Worm (Caenorhabditis elegans): ENCODE data around the gene F25H9.7.

Gene F25H9.7

DNA sequence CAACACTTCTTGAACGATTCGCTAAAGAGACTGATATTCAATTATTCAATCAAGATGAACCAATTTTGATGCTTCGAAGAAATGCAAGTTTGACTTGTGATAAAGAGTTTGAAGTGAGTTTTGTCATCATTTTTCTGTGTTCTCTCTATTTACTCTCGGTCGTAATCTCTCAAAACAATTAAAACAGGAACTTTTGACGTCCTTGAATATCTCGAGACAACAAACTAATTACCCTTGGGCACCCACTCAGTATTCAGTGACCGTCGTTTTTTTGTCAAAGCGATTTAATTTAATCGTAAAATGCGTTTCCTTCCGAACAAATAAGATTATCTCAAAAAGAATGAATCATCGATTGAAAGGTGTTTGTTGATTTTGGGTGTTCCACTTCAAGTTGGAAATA lies 4.1 kb upstream of the F25H9.7 start (continued):
- TF ChIP-seq ztf-4 (tag; optimal IDR thresholded peaks at IDR 0.05) (peak; percentile 1), ceh-82 (tag; optimal IDR thresholded peaks at IDR 0.05) (no peak), unc-62 (GFP tag; optimal IDR thresholded peaks at IDR 0.05) (no peak), blmp-1 (tag; optimal IDR thresholded peaks at IDR 0.05; ENCODE audit: insufficient read depth) (no peak), snpc-4 (tag; optimal IDR thresholded peaks at IDR 0.05) (no peak), nhr-129 (tag; optimal IDR thresholded peaks at IDR 0.05) (no peak), sem-4 (tag; optimal IDR thresholded peaks at IDR 0.05) (no peak), mbf-1 (tag; optimal IDR thresholded peaks at IDR 0.05) (no peak), ZK546.5 (tag; optimal IDR thresholded peaks at IDR 0.05) (no peak), nhr-237 (tag; optimal IDR thresholded peaks at IDR 0.05) (no peak), nhr-6 (tag; optimal IDR thresholded peaks at IDR 0.05) (no peak), elt-3 (tag; optimal IDR thresholded peaks at IDR 0.05) (no peak), mab-5 (tag; optimal IDR thresholded peaks at IDR 0.05) (no peak), ceh-16 (tag; optimal IDR thresholded peaks at IDR 0.05) (no peak), nhr-12 (tag; optimal IDR thresholded peaks at IDR 0.05) (no peak), mdl-1 (tag; optimal IDR thresholded peaks at IDR 0.05) (no peak)

- TF ChIP-seq nhr-129 (tag; optimal IDR thresholded peaks at IDR 0.05) (peak; percentile 10), nhr-12 (tag; optimal IDR thresholded peaks at IDR 0.05) (no peak), sma-9 (GFP tag; optimal IDR thresholded peaks at IDR 0.05) (peak; percentile 19), sma-9 (tag; optimal IDR thresholded peaks at IDR 0.05) (no peak), C34F6.9 (tag; optimal IDR thresholded peaks at IDR 0.05) (peak; percentile 25)
Observed at ce11 chrV:13472062-13472461, 3.9 kb downstream of the F25H9.7 start.

DNA sequence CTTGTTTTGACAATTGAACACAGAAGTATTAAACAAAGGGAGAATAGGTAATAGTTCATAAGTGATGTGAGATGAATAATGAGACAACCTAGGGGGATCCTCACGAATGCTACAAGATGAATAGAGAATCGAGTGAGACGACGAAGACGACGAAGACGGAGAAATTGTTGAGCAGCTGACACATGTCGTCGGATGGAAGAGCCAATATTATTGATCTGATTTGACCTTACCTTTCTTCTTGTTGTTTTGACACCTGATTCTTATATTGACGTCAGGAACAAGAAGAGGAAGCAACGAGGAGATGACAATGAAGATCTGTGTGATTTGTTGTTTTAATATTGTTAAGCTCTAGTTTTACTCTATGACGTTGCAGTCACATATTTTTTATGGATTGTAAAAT lies 5.3 kb downstream of the F25H9.7 start, which contains the start of gene T10G3.1:
Gene T10G3.1, minus strand, starts transcription at position 213 of the 400 bp plus-strand sequence.
- TF ChIP-seq gmeb-1 (tag; optimal IDR thresholded peaks at IDR 0.05) (no peak), fos-1 (tag; optimal IDR thresholded peaks at IDR 0.05) (no peak), unc-62 (GFP tag; optimal IDR thresholded peaks at IDR 0.05) (no peak), ztf-11 (tag; optimal IDR thresholded peaks at IDR 0.05) (no peak), dmd-4 (tag; optimal IDR thresholded peaks at IDR 0.05) (no peak), unc-55 (GFP tag; optimal IDR thresholded peaks at IDR 0.05) (no peak), sma-3 (GFP tag; optimal IDR thresholded peaks at IDR 0.05) (no peak), zag-1 (tag; optimal IDR thresholded peaks at IDR 0.05) (no peak), mab-5 (tag; optimal IDR thresholded peaks at IDR 0.05) (peak; percentile 8), lin-39 (tag; optimal IDR thresholded peaks at IDR 0.05) (no peak), lsy-2 (tag; optimal IDR thresholded peaks at IDR 0.05) (peak in 1 of 2 experiments; percentile 27), nhr-129 (tag; optimal IDR thresholded peaks at IDR 0.05) (peak; percentile 62)

DNA sequence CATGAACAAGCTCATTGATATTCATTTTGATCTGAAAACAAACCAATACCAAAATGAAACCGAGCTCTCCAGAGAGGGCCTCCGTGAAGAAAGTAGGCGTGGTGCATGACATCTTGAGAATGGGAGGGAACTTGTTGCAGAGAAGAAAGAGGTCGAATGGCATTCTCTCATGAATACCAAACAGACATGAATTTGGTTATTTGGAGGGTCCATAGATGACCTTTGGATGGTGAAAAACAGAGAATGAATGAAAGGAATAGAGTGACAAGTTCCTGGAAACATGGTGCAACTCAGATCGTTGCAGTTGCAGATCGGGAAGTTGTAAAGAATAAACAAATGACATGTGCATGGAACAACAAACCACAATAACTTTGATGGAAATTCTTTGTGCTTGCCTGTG lies 8.2 kb downstream of the F25H9.7 start, which contains the start of gene T10G3.8:
Gene T10G3.8, minus strand, starts transcription at position 101 of the 400 bp plus-strand sequence.
- no peak for TF ChIP-seq nhr-6 (tag; optimal IDR thresholded peaks at IDR 0.05)
- no peak for TF ChIP-seq blmp-1 (tag; optimal IDR thresholded peaks at IDR 0.05; ENCODE audit: insufficient read depth)
- no peak for TF ChIP-seq ZK546.5 (tag; optimal IDR thresholded peaks at IDR 0.05)
- no peak for TF ChIP-seq dmd-4 (tag; optimal IDR thresholded peaks at IDR 0.05)
- no peak for TF ChIP-seq unc-62 (GFP tag; optimal IDR thresholded peaks at IDR 0.05)
- TF ChIP-seq alr-1 (tag; optimal IDR thresholded peaks at IDR 0.05): no peak
- no peak for TF ChIP-seq nhr-77 (tag; optimal IDR thresholded peaks at IDR 0.05)
- no peak for TF ChIP-seq nhr-129 (tag; optimal IDR thresholded peaks at IDR 0.05)
- TF ChIP-seq nhr-12 (tag; optimal IDR thresholded peaks at IDR 0.05): no peak
- no peak for TF ChIP-seq nhr-237 (tag; optimal IDR thresholded peaks at IDR 0.05)
- TF ChIP-seq ztf-11 (tag; optimal IDR thresholded peaks at IDR 0.05): no peak
- TF ChIP-seq sma-9 (GFP tag; optimal IDR thresholded peaks at IDR 0.05): no peak
- no peak for TF ChIP-seq sma-9 (tag; optimal IDR thresholded peaks at IDR 0.05)
- no peak for TF ChIP-seq nhr-25 (tag; optimal IDR thresholded peaks at IDR 0.05)
- TF ChIP-seq nhr-23 (tag; optimal IDR thresholded peaks at IDR 0.05): no peak
- TF ChIP-seq unc-39 (tag; optimal IDR thresholded peaks at IDR 0.05): no peak
- no peak for TF ChIP-seq elt-1 (tag; optimal IDR thresholded peaks at IDR 0.05)

- TF ChIP-seq ztf-11 (tag; optimal IDR thresholded peaks at IDR 0.05) (no peak), mbf-1 (tag; optimal IDR thresholded peaks at IDR 0.05) (no peak), ama-1 (optimal IDR thresholded peaks at IDR 0.05) (no peak), crh-2 (tag; optimal IDR thresholded peaks at IDR 0.05) (no peak), unc-55 (GFP tag; optimal IDR thresholded peaks at IDR 0.05) (no peak), nhr-10 (tag; optimal IDR thresholded peaks at IDR 0.05) (no peak), nhr-237 (tag; optimal IDR thresholded peaks at IDR 0.05) (no peak), gmeb-1 (tag; optimal IDR thresholded peaks at IDR 0.05) (no peak), lin-39 (tag; optimal IDR thresholded peaks at IDR 0.05) (no peak), unc-39 (tag; optimal IDR thresholded peaks at IDR 0.05) (no peak), ceh-82 (tag; optimal IDR thresholded peaks at IDR 0.05) (no peak), nhr-11 (tag; optimal IDR thresholded peaks at IDR 0.05) (no peak), alr-1 (tag; optimal IDR thresholded peaks at IDR 0.05) (no peak), F13H6.1 (tag; optimal IDR thresholded peaks at IDR 0.05) (no peak), dmd-4 (tag; optimal IDR thresholded peaks at IDR 0.05) (no peak), aly-2 (tag; optimal IDR thresholded peaks at IDR 0.05) (no peak), nhr-23 (tag; optimal IDR thresholded peaks at IDR 0.05) (no peak)
Observed at ce11 chrV:13479766-13480165, 11.6 kb downstream of the F25H9.7 start, which contains the start of gene T10G3.2. Gene T10G3.2, minus strand, starts transcription at chrV:13479866.

Data from whole organism, L2 larva.